Worm (Caenorhabditis elegans) whole organism, L1 larva: ENCODE data around the gene gfi-3.
A peak's percentile ranks its signal among the peaks of the same experiment; 100 is the strongest.

Experiments used
- C04F5.9 ChIP-seq: sonication (generic microtip); optimal IDR thresholded peaks from 2 replicates; lab custom pipeline; 2016; ENCODE audit warnings: missing genetic modification characterization, missing compliant biosample characterization
- C16A3.4 ChIP-seq: fragments of 150-350 bp; optimal IDR thresholded peaks from 2 replicates; lab custom pipeline; 2014; ENCODE audit warnings: missing biosample characterization, missing genetic modification characterization
- F16B12.6 ChIP-seq: fragments of 150-350 bp; optimal IDR thresholded peaks from 2 replicates; lab custom pipeline; 2014; ENCODE audit warnings: missing biosample characterization, missing genetic modification characterization
- aha-1 ChIP-seq: fragments of 150-350 bp; optimal IDR thresholded peaks from 2 replicates; lab custom pipeline; 2014; ENCODE audit warnings: missing biosample characterization, missing genetic modification characterization
- aly-2 ChIP-seq: fragments of 150-350 bp; optimal IDR thresholded peaks from 2 replicates; lab custom pipeline; 2014; ENCODE audit warnings: missing biosample characterization, missing genetic modification characterization
- blmp-1 ChIP-seq: fragments of 150-350 bp; optimal IDR thresholded peaks from 2 replicates; lab custom pipeline; 2014; ENCODE audit warnings: missing biosample characterization, missing genetic modification characterization
- ceh-63 ChIP-seq: fragments of 200-800 bp; sonication (Bioruptor generic); optimal IDR thresholded peaks from 2 replicates; lab custom pipeline; 2018; ENCODE audit warnings: mild to moderate bottlenecking, missing genetic modification characterization, missing compliant biosample characterization
- ceh-82 ChIP-seq, 3 experiments: fragments of 150-350 bp in 1 of 3; sonication (generic microtip) in 2 of 3; optimal IDR thresholded peaks; 2 replicates each; lab custom pipeline; 2014 to 2017; ENCODE audit warnings: missing biosample characterization in 3 of 3, missing genetic modification characterization in 3 of 3
- ceh-90 ChIP-seq: sonication (generic microtip); optimal IDR thresholded peaks from 2 replicates; lab custom pipeline; 2016; ENCODE audit warnings: missing genetic modification characterization, missing compliant biosample characterization
- ces-1 ChIP-seq: fragments of 150-350 bp; optimal IDR thresholded peaks from 2 replicates; lab custom pipeline; 2014; ENCODE audit warnings: missing biosample characterization, missing genetic modification reagents, missing genetic modification characterization
- dpl-1 ChIP-seq, 3 experiments: fragments of 150-350 bp in 2 of 3; sonication (generic microtip) in 1 of 3; optimal IDR thresholded peaks; 2 replicates each; lab custom pipeline; 2014 to 2017; ENCODE audit warnings: missing biosample characterization in 3 of 3, missing genetic modification characterization in 3 of 3, missing genetic modification reagents in 3 of 3
- efl-1 ChIP-seq, 4 experiments: fragments of 150-350 bp; optimal IDR thresholded peaks in 3 of 4; peaks in 1 of 4; 1 replicate in 1 of 4; 2 replicates in 3 of 4; lab custom pipeline; 2014; ENCODE audit warnings: missing biosample characterization in 2 of 4, missing genetic modification characterization in 2 of 4, missing genetic modification reagents in 2 of 4
- efl-3 ChIP-seq: fragments of 200-800 bp; sonication (Bioruptor generic); optimal IDR thresholded peaks from 2 replicates; lab custom pipeline; 2018; ENCODE audit warnings: mild to moderate bottlenecking, missing genetic modification characterization, missing compliant biosample characterization
- elt-2 ChIP-seq: sonication (generic microtip); optimal IDR thresholded peaks from 2 replicates; lab custom pipeline; 2016; ENCODE audit warnings: missing genetic modification characterization, mild to moderate bottlenecking, inconsistent platforms, missing compliant biosample characterization, missing genetic modification reagents
- fkh-4 ChIP-seq: sonication (generic microtip); optimal IDR thresholded peaks from 2 replicates; lab custom pipeline; 2016; ENCODE audit warnings: missing compliant biosample characterization, missing genetic modification characterization, borderline replicate concordance
- fos-1 ChIP-seq: fragments of 150-350 bp; optimal IDR thresholded peaks from 2 replicates; lab custom pipeline; 2014; ENCODE audit warnings: missing biosample characterization, missing genetic modification characterization
- grh-1 ChIP-seq: fragments of 200-800 bp; sonication (Bioruptor generic); IDR thresholded peaks from 2 replicates; pipeline ENCODE4 v1.3.6; 2022; ENCODE audit warnings: missing genetic modification reagents, missing genetic modification characterization, missing compliant biosample characterization
- hlh-17 ChIP-seq: fragments of 200-800 bp; sonication (Bioruptor generic); optimal IDR thresholded peaks from 2 replicates; lab custom pipeline; 2018; ENCODE audit warnings: missing genetic modification characterization, mild to moderate bottlenecking, missing compliant biosample characterization, moderate library complexity, borderline replicate concordance
- hpl-2 ChIP-seq: fragments of 150-350 bp; optimal IDR thresholded peaks from 2 replicates; lab custom pipeline; 2014; ENCODE audit warnings: missing biosample characterization, missing genetic modification reagents, missing genetic modification characterization
- lin-13 ChIP-seq: fragments of 150-350 bp; optimal IDR thresholded peaks from 2 replicates; lab custom pipeline; 2014; ENCODE audit warnings: missing biosample characterization, missing genetic modification reagents, missing genetic modification characterization
- lin-39 ChIP-seq: fragments of 150-350 bp; optimal IDR thresholded peaks from 2 replicates; lab custom pipeline; 2014; ENCODE audit warnings: missing biosample characterization, missing genetic modification reagents, missing genetic modification characterization
- lir-3 ChIP-seq: sonication (generic microtip); optimal IDR thresholded peaks from 2 replicates; lab custom pipeline; 2016; ENCODE audit warnings: mild to moderate bottlenecking, missing genetic modification characterization, moderate library complexity, missing compliant biosample characterization; ENCODE audit not compliant: poor library complexity
- mef-2 ChIP-seq: fragments of 150-350 bp; optimal IDR thresholded peaks from 2 replicates; lab custom pipeline; 2014; ENCODE audit warnings: missing biosample characterization, missing genetic modification characterization
- mep-1 ChIP-seq: fragments of 150-350 bp; optimal IDR thresholded peaks from 2 replicates; lab custom pipeline; 2014; ENCODE audit warnings: missing biosample characterization, missing genetic modification characterization
- nhr-11 ChIP-seq: fragments of 150-350 bp; optimal IDR thresholded peaks from 2 replicates; lab custom pipeline; 2014; ENCODE audit warnings: missing biosample characterization, missing genetic modification characterization
- nhr-12 ChIP-seq: sonication (generic microtip); optimal IDR thresholded peaks from 2 replicates; lab custom pipeline; 2017; ENCODE audit warnings: missing biosample characterization, missing genetic modification characterization
- nhr-20 ChIP-seq: sonication (generic microtip); optimal IDR thresholded peaks from 2 replicates; lab custom pipeline; 2016; ENCODE audit warnings: mild to moderate bottlenecking, missing genetic modification characterization, missing compliant biosample characterization
- nhr-237 ChIP-seq: fragments of 150-350 bp; optimal IDR thresholded peaks from 2 replicates; lab custom pipeline; 2014; ENCODE audit warnings: missing biosample characterization, missing genetic modification characterization
- nhr-47 ChIP-seq: sonication (generic microtip); optimal IDR thresholded peaks from 2 replicates; lab custom pipeline; 2016; ENCODE audit warnings: mild to moderate bottlenecking, missing genetic modification characterization, moderate library complexity, missing compliant biosample characterization
- nhr-71 ChIP-seq: sonication (generic microtip); optimal IDR thresholded peaks from 2 replicates; lab custom pipeline; 2016; ENCODE audit warnings: mild to moderate bottlenecking, missing genetic modification characterization, moderate library complexity, missing compliant biosample characterization
- nhr-76 ChIP-seq: sonication (generic microtip); optimal IDR thresholded peaks from 2 replicates; lab custom pipeline; 2017; ENCODE audit warnings: missing biosample characterization, missing genetic modification characterization
- nhr-77 ChIP-seq: fragments of 150-350 bp; optimal IDR thresholded peaks from 2 replicates; lab custom pipeline; 2014; ENCODE audit warnings: missing biosample characterization, missing genetic modification characterization
- nhr-84 ChIP-seq: sonication (generic microtip); optimal IDR thresholded peaks from 2 replicates; lab custom pipeline; 2017; ENCODE audit warnings: missing biosample characterization, missing genetic modification characterization
- nhr-85 ChIP-seq: sonication (generic microtip); peaks from one replicate; lab custom pipeline; 2016; ENCODE audit warnings: missing genetic modification characterization, inconsistent platforms, missing compliant biosample characterization
- nhr-90 ChIP-seq: sonication (generic microtip); optimal IDR thresholded peaks from 2 replicates; lab custom pipeline; 2016; ENCODE audit warnings: mild to moderate bottlenecking, missing genetic modification characterization, missing compliant biosample characterization; ENCODE audit not compliant: poor library complexity
- pag-3 ChIP-seq: sonication (generic microtip); optimal IDR thresholded peaks from 2 replicates; lab custom pipeline; 2017; ENCODE audit warnings: missing genetic modification characterization, mild to moderate bottlenecking, missing compliant biosample characterization, antibody characterized with exemption, borderline replicate concordance; ENCODE audit not compliant: insufficient read depth
- skn-1 ChIP-seq: fragments of 150-350 bp; optimal IDR thresholded peaks from 2 replicates; lab custom pipeline; 2014; ENCODE audit warnings: missing biosample characterization, missing genetic modification characterization
- snpc-4 ChIP-seq: fragments of 150-350 bp; optimal IDR thresholded peaks from 2 replicates; lab custom pipeline; 2014; ENCODE audit warnings: missing biosample characterization, missing genetic modification characterization
- tbx-2 ChIP-seq: sonication (generic microtip); optimal IDR thresholded peaks from 2 replicates; lab custom pipeline; 2016; ENCODE audit warnings: missing genetic modification characterization, missing compliant biosample characterization
- tlp-1 ChIP-seq: fragments of 150-350 bp; optimal IDR thresholded peaks from 2 replicates; lab custom pipeline; 2014; ENCODE audit warnings: missing biosample characterization, missing genetic modification characterization
- unc-130 ChIP-seq: fragments of 150-350 bp; optimal IDR thresholded peaks from 2 replicates; lab custom pipeline; 2017; ENCODE audit warnings: missing biosample characterization, missing genetic modification characterization, inconsistent platforms
- unc-30 ChIP-seq: sonication (generic microtip); optimal IDR thresholded peaks from 2 replicates; lab custom pipeline; 2017; ENCODE audit warnings: missing biosample characterization, missing genetic modification characterization
- unc-62 ChIP-seq: fragments of 150-350 bp; optimal IDR thresholded peaks from 2 replicates; lab custom pipeline; 2014; ENCODE audit warnings: missing biosample characterization, missing genetic modification reagents, missing genetic modification characterization
- vab-15 ChIP-seq: sonication (generic microtip); optimal IDR thresholded peaks from 2 replicates; lab custom pipeline; 2017; ENCODE audit warnings: missing genotype, mild to moderate bottlenecking, missing genetic modification characterization, missing compliant biosample characterization
- xbp-1 ChIP-seq: sonication (generic microtip); optimal IDR thresholded peaks from 2 replicates; lab custom pipeline; 2016; ENCODE audit warnings: missing genetic modification characterization, missing compliant biosample characterization
- zag-1 ChIP-seq: fragments of 150-350 bp; optimal IDR thresholded peaks from 2 replicates; lab custom pipeline; 2014; ENCODE audit warnings: missing biosample characterization, missing genetic modification characterization
- zip-4 ChIP-seq: fragments of 200-800 bp; sonication (Bioruptor generic); optimal IDR thresholded peaks from 2 replicates; lab custom pipeline; 2018; ENCODE audit warnings: mild to moderate bottlenecking, missing genetic modification characterization, moderate library complexity, missing compliant biosample characterization
- ztf-11 ChIP-seq, 2 experiments: sonication (generic microtip); optimal IDR thresholded peaks; 2 replicates each; lab custom pipeline; 2016 to 2017; ENCODE audit warnings: missing genetic modification characterization in 2 of 2, missing biosample characterization in 1 of 2, missing compliant biosample characterization in 1 of 2
- ztf-4 ChIP-seq: fragments of 150-350 bp; optimal IDR thresholded peaks from 2 replicates; lab custom pipeline; 2014; ENCODE audit warnings: missing biosample characterization, missing genetic modification characterization

gfi-3 gene

ce11 chrX:14500422-14501058 lies 20.2 kb downstream of the gfi-3 start (continued):
- TF ChIP-seq ceh-82 (tag; optimal IDR thresholded peaks at IDR 0.05; lab: Kevin White, UChicago): no peak
- no peak for TF ChIP-seq tlp-1
- TF ChIP-seq nhr-20 (tag; lab: Kevin White, UChicago): peak; percentile 72
- no peak for TF ChIP-seq zag-1 (tag; lab: Kevin White, UChicago)

- TF ChIP-seq grh-1 (GFP tag; lab: Robert Waterston, UW) (peak; percentile 71), unc-130 (tag; lab: Kevin White, UChicago) (peak; percentile 36), ztf-11 (tag; optimal IDR thresholded peaks at IDR 0.05; lab: Kevin White, UChicago) (no peak), ztf-4 (tag; lab: Kevin White, UChicago) (no peak), nhr-84 (no peak), ceh-82 (tag; optimal IDR thresholded peaks at IDR 0.05; lab: Kevin White, UChicago) (no peak), nhr-11 (no peak), snpc-4 (tag; lab: Kevin White, UChicago) (no peak), aha-1 (no peak), elt-2 (tag; lab: Kevin White, UChicago) (peak; percentile 96), C04F5.9 (no peak), nhr-71 (tag; lab: Kevin White, UChicago) (peak; percentile 91), C16A3.4 (tag; lab: Kevin White, UChicago) (peak; percentile 27), unc-30 (tag; lab: Kevin White, UChicago) (no peak), fkh-4 (no peak), efl-3 (GFP tag; lab: Kevin White, UChicago) (no peak), lin-13 (GFP tag; lab: Kevin White, UChicago) (peak; percentile 44), nhr-85 (tag; lab: Kevin White, UChicago) (peak; percentile 98), efl-1 (optimal IDR thresholded peaks at IDR 0.05; lab: Kevin White, UChicago) (peak in 1 of 2 experiments; percentile 12), efl-1 (GFP tag; optimal IDR thresholded peaks at IDR 0.05 in 1 of 2; lab: Kevin White, UChicago) (peak in 1 of 2 experiments; percentile 67), mef-2 (no peak), nhr-20 (tag; lab: Kevin White, UChicago) (peak; percentile 92), F16B12.6 (no peak), dpl-1 (GFP tag; optimal IDR thresholded peaks at IDR 0.05; lab: Kevin White, UChicago) (peak in 2 of 3 experiments; percentile 8 to 14), zip-4 (GFP tag; lab: Kevin White, UChicago) (no peak), ces-1 (no peak), nhr-12 (tag; lab: Kevin White, UChicago) (no peak), pag-3 (tag; lab: Kevin White, UChicago) (no peak), mep-1 (tag; lab: Kevin White, UChicago) (peak; percentile 56), nhr-90 (tag; lab: Kevin White, UChicago) (peak; percentile 86), tlp-1 (peak; percentile 80), hlh-17 (GFP tag; lab: Kevin White, UChicago) (no peak), vab-15 (tag; lab: Kevin White, UChicago) (no peak), blmp-1 (tag; lab: Kevin White, UChicago) (peak; percentile 60), lir-3 (tag; lab: Kevin White, UChicago) (peak; percentile 20), tbx-2 (tag; lab: Kevin White, UChicago) (peak; percentile 52), xbp-1 (tag; lab: Kevin White, UChicago) (no peak), fos-1 (tag; lab: Kevin White, UChicago) (peak; percentile 21), aly-2 (tag; lab: Kevin White, UChicago) (no peak), nhr-47 (tag; lab: Kevin White, UChicago) (peak; percentile 63), lin-39 (tag; lab: Kevin White, UChicago) (no peak), skn-1 (tag; lab: Kevin White, UChicago) (no peak), ceh-90 (tag; lab: Kevin White, UChicago) (no peak), nhr-77 (tag; lab: Kevin White, UChicago) (no peak), nhr-76 (tag; lab: Kevin White, UChicago) (no peak), hpl-2 (GFP tag; lab: Kevin White, UChicago) (no peak), ceh-63 (peak; percentile 19), nhr-237 (tag; lab: Kevin White, UChicago) (no peak), unc-62 (no peak)
Observed at ce11 chrX:14502116-14502587, 21.8 kb downstream of the gfi-3 start.
